Fruit fly (Drosophila melanogaster): Measurements from ENCODE around the gene eIF5B.

The eIF5B gene

DNA sequence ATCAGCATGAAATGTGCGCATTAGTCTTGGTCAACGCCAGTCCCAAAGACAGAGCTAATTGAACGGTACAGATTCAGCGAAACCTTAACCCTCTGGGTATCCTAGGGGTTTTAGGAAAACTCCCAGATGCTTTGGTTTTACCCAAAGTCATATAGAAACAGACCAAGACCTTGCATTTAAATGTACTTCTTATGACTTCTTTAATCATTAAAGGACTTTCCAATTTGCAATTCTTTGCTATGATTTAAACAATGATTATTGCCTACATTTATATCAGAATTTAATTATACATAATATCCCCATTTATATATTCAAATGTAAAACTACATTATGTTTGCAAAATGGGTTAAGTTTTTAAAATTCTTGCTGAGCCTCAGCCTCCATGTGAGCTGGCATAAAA lies 37.8 kb downstream of the eIF5B start (continued):
- TF ChIP-seq CG32006 (GFP tag; optimal IDR thresholded peaks at IDR 0.05) (no peak), CG3032 (tag; optimal IDR thresholded peaks at IDR 0.05) (no peak), lz (GFP tag; optimal IDR thresholded peaks at IDR 0.05) (peak; percentile 45), CG11762 (GFP tag; optimal IDR thresholded peaks at IDR 0.05; ENCODE audit: insufficient read depth) (no peak), CG9139 (GFP tag; optimal IDR thresholded peaks at IDR 0.05) (no peak), Eip93F (GFP tag; optimal IDR thresholded peaks at IDR 0.05) (no peak), Gug (GFP tag; IDR thresholded peaks at IDR 0.05) (no peak), topi (GFP tag; optimal IDR thresholded peaks at IDR 0.05) (peak; percentile 56), CG6163 (GFP tag; IDR thresholded peaks at IDR 0.05) (no peak), Met (GFP tag; optimal IDR thresholded peaks at IDR 0.05) (peak; percentile 68), CG10669 (GFP tag; optimal IDR thresholded peaks at IDR 0.05) (no peak), acj6 (GFP tag; optimal IDR thresholded peaks at IDR 0.05) (no peak), OdsH (GFP tag; optimal IDR thresholded peaks at IDR 0.05) (no peak), CG34406 (GFP tag; optimal IDR thresholded peaks at IDR 0.05) (peak; percentile 12), CG10631 (GFP tag; optimal IDR thresholded peaks at IDR 0.05) (no peak), esn (GFP tag; optimal IDR thresholded peaks at IDR 0.05) (peak; percentile 74), svp (GFP tag) (peak; percentile 85), CG7368 (GFP tag; optimal IDR thresholded peaks at IDR 0.05) (no peak), fkh (GFP tag; optimal IDR thresholded peaks at IDR 0.05) (no peak), cyc (GFP tag; optimal IDR thresholded peaks at IDR 0.05) (peak; percentile 40), achi (GFP tag; optimal IDR thresholded peaks at IDR 0.05) (no peak), fd85E (GFP tag; optimal IDR thresholded peaks at IDR 0.05) (no peak), Sox102F (GFP tag; optimal IDR thresholded peaks at IDR 0.05) (peak; percentile 58), dac (GFP tag; optimal IDR thresholded peaks at IDR 0.05) (no peak), CG4318 (GFP tag; optimal IDR thresholded peaks at IDR 0.05) (no peak), CG6792 (GFP tag; optimal IDR thresholded peaks at IDR 0.05) (peak; percentile 13), net (GFP tag; optimal IDR thresholded peaks at IDR 0.05) (no peak), Eip78C (GFP tag) (peak; percentile 58), CG6854 (GFP tag; optimal IDR thresholded peaks at IDR 0.05) (no peak), eg (GFP tag; IDR thresholded peaks at IDR 0.05) (no peak), salr (GFP tag; optimal IDR thresholded peaks at IDR 0.05) (no peak), CG16779 (tag; optimal IDR thresholded peaks at IDR 0.05) (no peak), CG1621 (tag; optimal IDR thresholded peaks at IDR 0.05) (no peak), Hr4 (GFP tag; optimal IDR thresholded peaks at IDR 0.05) (no peak), CG3919 (GFP tag; optimal IDR thresholded peaks at IDR 0.05) (no peak), Smox (GFP tag; optimal IDR thresholded peaks at IDR 0.05) (peak; percentile 69), spab (GFP tag; optimal IDR thresholded peaks at IDR 0.05) (no peak), CG31627 (GFP tag; optimal IDR thresholded peaks at IDR 0.05) (peak; percentile 51), CG15336 (GFP tag; IDR thresholded peaks at IDR 0.05) (no peak)

DNA sequence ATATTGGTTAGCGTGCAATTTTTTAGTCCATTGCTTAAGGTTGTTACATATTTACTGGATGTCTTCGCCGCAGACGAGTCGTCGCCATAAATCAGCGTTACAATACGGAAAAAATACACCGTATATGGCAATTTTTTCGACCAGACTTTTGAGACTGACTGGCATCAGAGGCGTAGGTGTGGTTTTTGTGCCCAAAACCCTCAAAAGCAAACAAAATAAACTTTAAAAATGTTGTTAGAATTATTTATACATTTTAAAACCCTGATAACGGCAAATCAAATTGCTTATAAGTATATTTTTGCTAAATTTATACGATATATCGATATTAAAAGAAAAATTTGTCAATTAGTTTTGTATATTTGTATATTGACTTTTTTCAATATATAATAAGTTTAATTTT lies 40.1 kb downstream of the eIF5B start:
- TF ChIP-seq CG11294 (GFP tag; IDR thresholded peaks at IDR 0.05) (no peak), svp (GFP tag) (peak; percentile 50)

DNA sequence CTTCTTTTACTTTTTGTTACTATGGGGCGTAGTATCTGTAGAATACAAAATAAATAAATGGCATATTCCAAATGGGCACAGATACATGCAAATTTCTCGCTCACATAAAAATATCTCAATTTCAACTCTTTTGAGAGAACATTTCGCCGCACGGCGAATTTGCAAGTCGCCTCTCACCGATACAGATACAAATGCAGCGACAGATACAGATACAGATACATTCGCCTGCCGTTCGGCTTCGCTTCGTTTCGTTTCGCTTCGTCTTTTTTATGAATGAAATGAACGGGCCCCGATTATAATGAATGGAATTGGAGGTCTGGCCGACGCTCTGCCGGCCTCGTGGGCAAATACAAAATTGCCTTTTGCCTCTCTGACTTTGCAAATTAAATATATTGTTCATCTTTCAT lies 40.5 kb downstream of the eIF5B start:
- TF ChIP-seq dsx (GFP tag; optimal IDR thresholded peaks at IDR 0.05; ENCODE audit: poor library complexity, severe bottlenecking) = peak; percentile 51
- peak; percentile 69 for TF ChIP-seq CG16779 (tag; optimal IDR thresholded peaks at IDR 0.05)
- TF ChIP-seq CG15336 (GFP tag; IDR thresholded peaks at IDR 0.05) = peak; percentile 35; the same call in 1 of the 2 replicates
- TF ChIP-seq Eip78C (GFP tag) = peak; percentile 58
- no peak for TF ChIP-seq CG4318 (GFP tag; optimal IDR thresholded peaks at IDR 0.05)
- peak; percentile 49 for TF ChIP-seq vri (GFP tag; optimal IDR thresholded peaks at IDR 0.05)
- peak; percentile 10 to 22 for TF ChIP-seq ss (GFP tag; optimal IDR thresholded peaks at IDR 0.05)
- TF ChIP-seq Lpt (GFP tag; optimal IDR thresholded peaks at IDR 0.05) = no peak
- no peak for TF ChIP-seq Hr38 (GFP tag; optimal IDR thresholded peaks at IDR 0.05)
- no peak for TF ChIP-seq CG3919 (GFP tag; optimal IDR thresholded peaks at IDR 0.05)
- peak; percentile 18 for TF ChIP-seq CG9139 (GFP tag; optimal IDR thresholded peaks at IDR 0.05)
- TF ChIP-seq CG6854 (GFP tag; optimal IDR thresholded peaks at IDR 0.05) = peak; percentile 5
- TF ChIP-seq svp (GFP tag) = peak; percentile 20
